Worm (Caenorhabditis elegans) whole organism, L1 larva: ENCODE measurements around the gene F20G2.5.

ENCODE experiments used
- lin-13 ChIP-seq: fragments of 150-350 bp; optimal IDR thresholded peaks from 2 replicates; lab custom pipeline; 2014; ENCODE audit warnings: missing biosample characterization, missing genetic modification reagents, missing genetic modification characterization
- lin-14 ChIP-seq: fragments of 200-800 bp; sonication (Bioruptor generic); optimal IDR thresholded peaks from 2 replicates; lab custom pipeline; 2018; ENCODE audit warnings: mild to moderate bottlenecking, missing genetic modification characterization, moderate library complexity, missing compliant biosample characterization
- lsy-2 ChIP-seq, 2 experiments: fragments of 150-350 bp; optimal IDR thresholded peaks; 2 replicates each; lab custom pipeline; 2014; ENCODE audit warnings: missing biosample characterization in 2 of 2, missing genetic modification characterization in 2 of 2
- sup-37 ChIP-seq: fragments of 200-800 bp; sonication (Bioruptor generic); optimal IDR thresholded peaks from 2 replicates; lab custom pipeline; 2018; ENCODE audit warnings: mild to moderate bottlenecking, missing genetic modification characterization, missing compliant biosample characterization
- unc-62 ChIP-seq: fragments of 150-350 bp; optimal IDR thresholded peaks from 2 replicates; lab custom pipeline; 2014; ENCODE audit warnings: missing biosample characterization, missing genetic modification reagents, missing genetic modification characterization

DNA sequence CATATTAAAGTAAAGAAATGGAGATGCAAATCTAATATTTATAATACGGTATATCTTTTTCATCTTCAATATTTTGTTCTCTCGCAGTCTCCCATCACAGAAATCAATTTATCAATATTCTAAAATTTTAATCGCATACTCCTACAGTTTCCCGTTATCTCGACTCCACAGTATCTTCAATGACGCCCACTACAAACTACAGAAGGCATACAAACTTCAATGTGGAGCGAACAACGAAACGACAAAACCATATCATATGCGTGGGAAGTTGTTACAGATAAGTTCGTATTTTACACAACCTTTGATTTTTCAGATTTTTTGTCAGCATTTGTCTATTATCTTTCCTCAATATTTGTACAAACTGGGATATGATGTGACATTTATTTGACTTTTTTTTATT, 31.4 kb upstream of the F20G2.5 start:
- TF ChIP-seq sup-37 (no peak), unc-62 (GFP tag; lab: Kevin White, UChicago) (no peak), lsy-2 (tag; optimal IDR thresholded peaks at IDR 0.05; lab: Kevin White, UChicago) (no peak), lin-14 (GFP tag; lab: Kevin White, UChicago) (no peak), lin-13 (GFP tag; lab: Kevin White, UChicago) (no peak)
